Worm (Caenorhabditis elegans) whole organism, L1 larva: ENCODE measurements around the gene W09C2.8.
"Not testable (repeated sequence)": the region's sequence is repeated elsewhere in the genome, so short reads cannot be mapped to it uniquely, and the experiment has no call there.

Source experiments
- F16B12.6 ChIP-seq: fragments of 150-350 bp; optimal IDR thresholded peaks from 2 replicates; lab custom pipeline; 2014; ENCODE audit warnings: missing biosample characterization, missing genetic modification characterization
- aha-1 ChIP-seq: fragments of 150-350 bp; optimal IDR thresholded peaks from 2 replicates; lab custom pipeline; 2014; ENCODE audit warnings: missing biosample characterization, missing genetic modification characterization
- alr-1 ChIP-seq: fragments of 200-800 bp; sonication (Bioruptor generic); optimal IDR thresholded peaks from 2 replicates; lab custom pipeline; 2018; ENCODE audit warnings: borderline replicate concordance, mild to moderate bottlenecking, missing genetic modification characterization, missing compliant biosample characterization
- blmp-1 ChIP-seq: fragments of 150-350 bp; optimal IDR thresholded peaks from 2 replicates; lab custom pipeline; 2014; ENCODE audit warnings: missing biosample characterization, missing genetic modification characterization
- ceh-88 ChIP-seq: fragments of 200-800 bp; sonication (Bioruptor generic); IDR thresholded peaks from 2 replicates; pipeline ENCODE4 v1.3.6; 2022; ENCODE audit warnings: missing genetic modification characterization, missing compliant biosample characterization
- ceh-90 ChIP-seq: sonication (generic microtip); optimal IDR thresholded peaks from 2 replicates; lab custom pipeline; 2016; ENCODE audit warnings: missing genetic modification characterization, missing compliant biosample characterization
- efl-1 ChIP-seq, 4 experiments: fragments of 150-350 bp; optimal IDR thresholded peaks in 3 of 4; peaks in 1 of 4; 1 replicate in 1 of 4; 2 replicates in 3 of 4; lab custom pipeline; 2014; ENCODE audit warnings: missing biosample characterization in 2 of 4, missing genetic modification characterization in 2 of 4, missing genetic modification reagents in 2 of 4
- efl-3 ChIP-seq: fragments of 200-800 bp; sonication (Bioruptor generic); optimal IDR thresholded peaks from 2 replicates; lab custom pipeline; 2018; ENCODE audit warnings: mild to moderate bottlenecking, missing genetic modification characterization, missing compliant biosample characterization
- elt-2 ChIP-seq: sonication (generic microtip); optimal IDR thresholded peaks from 2 replicates; lab custom pipeline; 2016; ENCODE audit warnings: missing genetic modification characterization, mild to moderate bottlenecking, inconsistent platforms, missing compliant biosample characterization, missing genetic modification reagents
- hpl-2 ChIP-seq: fragments of 150-350 bp; optimal IDR thresholded peaks from 2 replicates; lab custom pipeline; 2014; ENCODE audit warnings: missing biosample characterization, missing genetic modification reagents, missing genetic modification characterization
- irx-1 ChIP-seq: sonication (generic microtip); optimal IDR thresholded peaks from 2 replicates; lab custom pipeline; 2016; ENCODE audit warnings: missing genetic modification characterization, missing compliant biosample characterization
- lin-35 ChIP-seq, 2 experiments: fragments of 150-350 bp; optimal IDR thresholded peaks; 2 replicates each; lab custom pipeline; 2014; ENCODE audit warnings: missing biosample characterization in 2 of 2, missing genetic modification characterization in 2 of 2, missing genetic modification reagents in 2 of 2
- lin-39 ChIP-seq: fragments of 150-350 bp; optimal IDR thresholded peaks from 2 replicates; lab custom pipeline; 2014; ENCODE audit warnings: missing biosample characterization, missing genetic modification reagents, missing genetic modification characterization
- mdl-1 ChIP-seq, 2 experiments: fragments of 150-350 bp; optimal IDR thresholded peaks; 2 replicates each; lab custom pipeline; 2014 to 2017; ENCODE audit warnings: missing biosample characterization in 2 of 2, missing genetic modification characterization in 2 of 2, inconsistent platforms in 1 of 2
- mef-2 ChIP-seq: fragments of 150-350 bp; optimal IDR thresholded peaks from 2 replicates; lab custom pipeline; 2014; ENCODE audit warnings: missing biosample characterization, missing genetic modification characterization
- nhr-11 ChIP-seq: fragments of 150-350 bp; optimal IDR thresholded peaks from 2 replicates; lab custom pipeline; 2014; ENCODE audit warnings: missing biosample characterization, missing genetic modification characterization
- nhr-12 ChIP-seq: sonication (generic microtip); optimal IDR thresholded peaks from 2 replicates; lab custom pipeline; 2017; ENCODE audit warnings: missing biosample characterization, missing genetic modification characterization
- nhr-20 ChIP-seq: sonication (generic microtip); optimal IDR thresholded peaks from 2 replicates; lab custom pipeline; 2016; ENCODE audit warnings: mild to moderate bottlenecking, missing genetic modification characterization, missing compliant biosample characterization
- nhr-85 ChIP-seq: sonication (generic microtip); peaks from one replicate; lab custom pipeline; 2016; ENCODE audit warnings: missing genetic modification characterization, inconsistent platforms, missing compliant biosample characterization
- pag-3 ChIP-seq: sonication (generic microtip); optimal IDR thresholded peaks from 2 replicates; lab custom pipeline; 2017; ENCODE audit warnings: missing genetic modification characterization, mild to moderate bottlenecking, missing compliant biosample characterization, antibody characterized with exemption, borderline replicate concordance; ENCODE audit not compliant: insufficient read depth
- pax-3 ChIP-seq: fragments of 200-800 bp; sonication (Bioruptor generic); optimal IDR thresholded peaks from 2 replicates; lab custom pipeline; 2018; ENCODE audit warnings: mild to moderate bottlenecking, missing genetic modification characterization, moderate library complexity, missing compliant biosample characterization
- rnt-1 ChIP-seq: sonication (generic microtip); optimal IDR thresholded peaks from 2 replicates; lab custom pipeline; 2016; ENCODE audit warnings: mild to moderate bottlenecking, missing genetic modification characterization, moderate library complexity, missing compliant biosample characterization
- snu-23 ChIP-seq: sonication (generic microtip); optimal IDR thresholded peaks from 2 replicates; lab custom pipeline; 2016; ENCODE audit warnings: missing genetic modification characterization, missing compliant biosample characterization
- sup-37 ChIP-seq: fragments of 200-800 bp; sonication (Bioruptor generic); optimal IDR thresholded peaks from 2 replicates; lab custom pipeline; 2018; ENCODE audit warnings: mild to moderate bottlenecking, missing genetic modification characterization, missing compliant biosample characterization
- tbx-2 ChIP-seq: sonication (generic microtip); optimal IDR thresholded peaks from 2 replicates; lab custom pipeline; 2016; ENCODE audit warnings: missing genetic modification characterization, missing compliant biosample characterization
- unc-130 ChIP-seq: fragments of 150-350 bp; optimal IDR thresholded peaks from 2 replicates; lab custom pipeline; 2017; ENCODE audit warnings: missing biosample characterization, missing genetic modification characterization, inconsistent platforms
- unc-30 ChIP-seq: sonication (generic microtip); optimal IDR thresholded peaks from 2 replicates; lab custom pipeline; 2017; ENCODE audit warnings: missing biosample characterization, missing genetic modification characterization
- unc-86 ChIP-seq: sonication (generic microtip); optimal IDR thresholded peaks from 2 replicates; lab custom pipeline; 2016; ENCODE audit warnings: missing genetic modification characterization, missing compliant biosample characterization

Gene W09C2.8

ce11 chrIV:9614060-9614459 lies 10.1 kb downstream of the W09C2.8 start:
- TF ChIP-seq blmp-1 (tag; lab: Kevin White, UChicago) (peak; percentile 3), lin-39 (tag; lab: Kevin White, UChicago) (no peak)

- no peak for TF ChIP-seq rnt-1
- TF ChIP-seq efl-1 (optimal IDR thresholded peaks at IDR 0.05; lab: Kevin White, UChicago), result no peak
- peak in 1 of 2 experiments; percentile 49 for TF ChIP-seq efl-1 (GFP tag; optimal IDR thresholded peaks at IDR 0.05 in 1 of 2; lab: Kevin White, UChicago)
Measured at ce11 chrIV:9613072-9613590, 11.0 kb downstream of the W09C2.8 start.

ce11 chrIV:9610923-9611322 lies 13.3 kb downstream of the W09C2.8 start:
- TF ChIP-seq pag-3, result no peak

- no peak for TF ChIP-seq snu-23 (GFP tag; lab: Kevin White, UChicago)
- peak; percentile 45 for TF ChIP-seq blmp-1 (tag; lab: Kevin White, UChicago)
- peak; percentile 62 for TF ChIP-seq nhr-85 (tag; lab: Kevin White, UChicago)
Measured at ce11 chrIV:9609095-9609494, 15.1 kb downstream of the W09C2.8 start.

- no peak for TF ChIP-seq ceh-88 (GFP tag; lab: Robert Waterston, UW)
- no peak for TF ChIP-seq tbx-2 (tag; lab: Kevin White, UChicago)
- no peak for TF ChIP-seq unc-86 (tag; lab: Kevin White, UChicago)
- TF ChIP-seq unc-30 (tag; lab: Kevin White, UChicago), result no peak
- no peak for TF ChIP-seq alr-1 (tag; lab: Kevin White, UChicago)
Measured at ce11 chrIV:9607945-9608344, 16.2 kb downstream of the W09C2.8 start.

ce11 chrIV:9601595-9601994 lies 22.6 kb downstream of the W09C2.8 start, which contains the start of gene aat-1:
Gene aat-1, minus strand, starts transcription at chrIV:9601695.
- TF ChIP-seq mef-2 (no peak), efl-1 (optimal IDR thresholded peaks at IDR 0.05; lab: Kevin White, UChicago) (no peak), efl-1 (GFP tag; optimal IDR thresholded peaks at IDR 0.05 in 1 of 2; lab: Kevin White, UChicago) (peak in 1 of 2 experiments; percentile 18)

ce11 chrIV:9595779-9596406 lies 28.3 kb downstream of the W09C2.8 start, which contains the start of the genes F27C8.3 and F27C8.2:
Gene F27C8.3, minus strand, starts transcription at chrIV:9595879.
Gene F27C8.2, plus strand, starts transcription at chrIV:9596356.
- not testable (repeated sequence) for TF ChIP-seq lin-35 (GFP tag; optimal IDR thresholded peaks at IDR 0.05; lab: Kevin White, UChicago); aha-1 (tag; lab: Kevin White, UChicago); hpl-2

- TF ChIP-seq lin-35 (GFP tag; optimal IDR thresholded peaks at IDR 0.05; lab: Kevin White, UChicago), result peak in 1 of 2 experiments; percentile 34
- TF ChIP-seq ceh-90 (tag; lab: Kevin White, UChicago), result no peak
- TF ChIP-seq nhr-20 (tag; lab: Kevin White, UChicago), result peak; percentile 3
- no peak for TF ChIP-seq efl-3 (GFP tag; lab: Kevin White, UChicago)
- TF ChIP-seq F16B12.6, result no peak
- no peak for TF ChIP-seq unc-130 (tag; lab: Kevin White, UChicago)
- TF ChIP-seq mdl-1 (tag; optimal IDR thresholded peaks at IDR 0.05; lab: Kevin White, UChicago), result peak in 1 of 2 experiments; percentile 41
- peak; percentile 92 for TF ChIP-seq elt-2
- no peak for TF ChIP-seq nhr-11 (tag; lab: Kevin White, UChicago)
- no peak for TF ChIP-seq sup-37 (GFP tag; lab: Kevin White, UChicago)
- no peak for TF ChIP-seq rnt-1
- TF ChIP-seq aha-1 (tag; lab: Kevin White, UChicago), result no peak
- TF ChIP-seq irx-1 (tag; lab: Kevin White, UChicago), result no peak
- TF ChIP-seq ceh-88 (GFP tag; lab: Robert Waterston, UW), result no peak
- no peak for TF ChIP-seq pax-3 (tag; lab: Kevin White, UChicago)
- TF ChIP-seq nhr-12, result no peak
Measured at ce11 chrIV:9593456-9593855, 30.7 kb downstream of the W09C2.8 start, which contains the start of gene spp-18. Gene spp-18, plus strand, starts transcription at chrIV:9593712.
